Fruit fly (Drosophila melanogaster) whole organism, adult: ENCODE measurements around the gene nAChRbeta2.

ENCODE experiments used
- CG11617 ChIP-seq: fragments of 200-800 bp; sonication (Bioruptor generic); optimal IDR thresholded peaks from 2 replicates; lab custom pipeline; 2017; ENCODE audit warnings: mild to moderate bottlenecking, missing biosample characterization, missing genetic modification reagents, missing genetic modification characterization
- CG12768 ChIP-seq: fragments of 200-800 bp; sonication (Bioruptor generic); optimal IDR thresholded peaks from 2 replicates; lab custom pipeline; 2017; ENCODE audit warnings: missing biosample characterization, missing genetic modification characterization, mild to moderate bottlenecking, moderate library complexity, missing genetic modification reagents
- CG14711 ChIP-seq: fragments of 200-800 bp; sonication (Bioruptor generic); optimal IDR thresholded peaks from 2 replicates; lab custom pipeline; 2018; ENCODE audit warnings: missing biosample characterization, mild to moderate bottlenecking, missing genetic modification characterization, moderate library complexity
- CG1620 ChIP-seq: fragments of 200-800 bp; sonication (Bioruptor generic); optimal IDR thresholded peaks from 2 replicates; lab custom pipeline; 2016; ENCODE audit warnings: missing biosample characterization, missing genetic modification characterization
- CG33017 ChIP-seq: fragments of 200-800 bp; sonication (Bioruptor generic); optimal IDR thresholded peaks from 2 replicates; lab custom pipeline; 2018; ENCODE audit warnings: missing biosample characterization, mild to moderate bottlenecking, missing genetic modification characterization, moderate library complexity
- CG5204 ChIP-seq: fragments of 200-800 bp; sonication (Bioruptor generic); optimal IDR thresholded peaks from 2 replicates; lab custom pipeline; 2016; ENCODE audit warnings: missing biosample characterization, missing genetic modification characterization
- CG7045 ChIP-seq: fragments of 200-800 bp; sonication (Bioruptor generic); optimal IDR thresholded peaks from 2 replicates; lab custom pipeline; 2017; ENCODE audit warnings: missing biosample characterization, mild to moderate bottlenecking, missing genetic modification characterization
- CG7101 ChIP-seq: fragments of 200-800 bp; sonication (Bioruptor generic); optimal IDR thresholded peaks from 2 replicates; lab custom pipeline; 2018; ENCODE audit warnings: missing biosample characterization, mild to moderate bottlenecking, missing genetic modification characterization, moderate library complexity
- Clk ChIP-seq: fragments of 200-800 bp; sonication (Bioruptor generic); optimal IDR thresholded peaks from 2 replicates; lab custom pipeline; 2017; ENCODE audit warnings: missing biosample characterization, missing genetic modification characterization
- Crg-1 ChIP-seq: fragments of 200-800 bp; sonication (Bioruptor generic); optimal IDR thresholded peaks from 2 replicates; lab custom pipeline; 2016; ENCODE audit warnings: missing biosample characterization, missing genetic modification characterization
- Hr96 ChIP-seq: fragments of 200-800 bp; sonication (Bioruptor generic); optimal IDR thresholded peaks from 2 replicates; lab custom pipeline; 2016; ENCODE audit warnings: missing biosample characterization, missing genetic modification characterization
- Mnt ChIP-seq: fragments of 200-800 bp; sonication (Bioruptor generic); optimal IDR thresholded peaks from 2 replicates; lab custom pipeline; 2016; ENCODE audit warnings: missing biosample characterization, mild to moderate bottlenecking, missing genetic modification characterization
- bab1 ChIP-seq: fragments of 200-800 bp; sonication (Bioruptor generic); optimal IDR thresholded peaks from 3 replicates; lab custom pipeline; 2019; ENCODE audit warnings: missing biosample characterization, mild to moderate bottlenecking, missing genetic modification characterization, moderate library complexity
- cic ChIP-seq: fragments of 200-800 bp; sonication (Bioruptor generic); optimal IDR thresholded peaks from 2 replicates; lab custom pipeline; 2017; ENCODE audit warnings: missing biosample characterization, mild to moderate bottlenecking, missing genetic modification characterization, moderate library complexity
- cnc ChIP-seq, 2 experiments: fragments of >200 bp; optimal IDR thresholded peaks; 2 replicates each; lab custom pipeline; 2017
- kay ChIP-seq: fragments of 200-800 bp; sonication (Bioruptor generic); peaks from one replicate; lab custom pipeline; 2016; ENCODE audit warnings: missing biosample characterization, missing genetic modification characterization, borderline replicate concordance
- ovo ChIP-seq: fragments of 200-800 bp; sonication (Bioruptor generic); optimal IDR thresholded peaks from 2 replicates; lab custom pipeline; 2016; ENCODE audit warnings: missing biosample characterization, missing genetic modification characterization
- pad ChIP-seq: fragments of 200-800 bp; sonication (Bioruptor generic); optimal IDR thresholded peaks from 3 replicates; lab custom pipeline; 2017; ENCODE audit warnings: missing biosample characterization, missing genetic modification characterization, mild to moderate bottlenecking, moderate library complexity, missing genetic modification reagents
- tj ChIP-seq: fragments of 200-800 bp; sonication (Bioruptor generic); optimal IDR thresholded peaks from 3 replicates; lab custom pipeline; 2017; ENCODE audit warnings: missing biosample characterization, mild to moderate bottlenecking, missing genetic modification characterization, moderate library complexity
- toe ChIP-seq: fragments of 200-800 bp; sonication (Bioruptor generic); optimal IDR thresholded peaks from 2 replicates; lab custom pipeline; 2016; ENCODE audit warnings: missing biosample characterization, missing genetic modification characterization

Gene nAChRbeta2

DNA sequence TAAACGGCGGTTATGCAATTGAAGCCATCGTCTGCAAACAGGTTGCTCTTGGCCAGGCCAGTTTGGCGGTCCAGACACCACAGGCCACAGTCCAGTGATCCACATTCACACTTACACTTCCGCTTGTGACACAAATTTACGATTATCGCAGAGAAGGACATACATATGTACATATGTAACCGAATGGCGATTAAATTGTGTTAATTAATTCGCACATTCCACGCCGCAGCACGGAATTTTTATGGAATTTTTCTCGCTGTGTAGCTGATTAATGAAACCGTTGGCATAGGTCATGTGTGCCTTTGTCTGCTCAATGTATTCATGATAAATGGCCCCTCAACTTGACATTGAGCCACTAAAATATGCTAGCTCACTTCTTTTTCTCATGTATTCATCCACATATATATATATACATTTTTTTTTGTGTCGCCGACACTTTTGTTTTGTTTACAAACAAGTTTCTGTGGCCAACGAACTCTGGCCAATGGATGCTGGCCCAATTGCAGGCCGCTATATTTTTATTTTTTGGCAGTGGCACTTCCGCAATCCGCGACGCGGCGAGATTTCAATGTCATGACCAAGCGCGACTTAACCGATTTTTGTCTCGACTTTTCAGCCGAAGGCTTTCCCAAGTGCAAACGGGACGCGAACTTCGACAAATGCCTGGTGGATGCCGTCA is 11.2 kb upstream of the nAChRbeta2 start:
- TF ChIP-seq CG14711 (tag; lab: Kevin White, UChicago) (no peak), Mnt (GFP tag; lab: Kevin White, UChicago) (no peak), pad (GFP tag; lab: Kevin White, UChicago) (no peak), kay (no peak), CG1620 (GFP tag; lab: Kevin White, UChicago) (no peak), CG5204 (GFP tag; lab: Kevin White, UChicago) (no peak), Clk (GFP tag; lab: Kevin White, UChicago) (no peak), bab1 (GFP tag; lab: Kevin White, UChicago) (no peak), Hr96 (no peak), tj (GFP tag; lab: Kevin White, UChicago) (no peak), toe (GFP tag; lab: Kevin White, UChicago) (no peak), ovo (no peak), cnc (optimal IDR thresholded peaks at IDR 0.05; lab: Kevin White, UChicago) (no peak), CG12768 (GFP tag; lab: Kevin White, UChicago) (no peak), CG11617 (no peak)

DNA sequence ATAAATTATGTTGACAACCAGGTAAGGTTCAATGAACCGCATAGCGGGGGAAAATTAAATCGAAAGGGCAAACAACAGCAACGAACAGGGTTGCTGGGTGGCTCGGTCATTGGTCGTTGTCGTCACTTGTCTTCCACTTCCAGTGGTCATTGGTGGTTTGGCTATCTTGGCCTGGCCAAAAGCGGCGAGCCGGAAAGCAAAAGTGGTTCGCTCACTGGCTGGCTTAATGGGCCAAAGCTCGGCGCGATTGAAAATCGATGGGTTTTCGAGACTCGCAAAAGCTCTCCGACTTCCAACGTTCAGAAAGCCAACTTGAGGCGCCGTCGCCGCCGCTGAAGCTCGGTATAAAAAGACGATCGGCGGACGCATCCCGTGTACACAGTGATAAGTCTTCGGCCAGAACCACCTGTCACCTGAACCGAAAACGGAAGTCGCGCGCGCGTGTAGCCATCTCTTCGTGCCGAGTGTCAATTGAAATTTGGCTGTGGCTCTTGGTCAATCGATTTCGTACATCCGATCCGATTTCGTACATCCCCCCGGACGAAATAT is 9.6 kb upstream of the nAChRbeta2 start, which contains the start of gene Jhbp12:
Jhbp12 (plus strand) TSS at position 369 of the 549 bp plus-strand sequence.
- TF ChIP-seq tj (GFP tag; lab: Kevin White, UChicago), result no peak
- TF ChIP-seq CG12768 (GFP tag; lab: Kevin White, UChicago), result no peak
- no peak for TF ChIP-seq Hr96
- TF ChIP-seq cic, result no peak
- no peak for TF ChIP-seq cnc (optimal IDR thresholded peaks at IDR 0.05; lab: Kevin White, UChicago)
- no peak for TF ChIP-seq CG7101 (tag; lab: Kevin White, UChicago)
- TF ChIP-seq bab1 (GFP tag; lab: Kevin White, UChicago), result no peak
- no peak for TF ChIP-seq CG1620 (GFP tag; lab: Kevin White, UChicago)
- TF ChIP-seq CG11617, result no peak
- no peak for TF ChIP-seq ovo
- no peak for TF ChIP-seq CG14711 (tag; lab: Kevin White, UChicago)

DNA sequence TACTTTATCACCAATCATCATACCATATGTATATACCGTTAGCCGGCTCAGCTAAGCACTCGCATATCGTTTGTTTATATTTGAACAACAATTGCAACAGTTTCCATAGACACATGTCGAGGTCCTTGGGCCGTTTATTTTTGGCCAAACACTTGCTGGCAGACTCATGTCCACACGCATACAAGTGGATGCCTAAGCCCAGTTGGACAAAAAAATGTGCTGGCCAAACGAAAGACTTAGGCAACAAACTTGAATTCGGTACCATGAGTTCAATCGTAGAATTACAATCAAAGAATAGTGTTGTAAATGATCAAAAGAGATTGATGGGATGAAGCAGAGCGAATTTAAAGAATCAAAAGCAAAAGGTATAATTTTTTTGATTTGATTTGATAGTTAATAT is 8.7 kb upstream of the nAChRbeta2 start, which contains the start of gene CG13622:
CG13622 (minus strand) TSS at position 101 of the 400 bp plus-strand sequence.
- TF ChIP-seq cic (no peak), Clk (GFP tag; lab: Kevin White, UChicago) (no peak), cnc (optimal IDR thresholded peaks at IDR 0.05; lab: Kevin White, UChicago) (no peak), kay (no peak), tj (GFP tag; lab: Kevin White, UChicago) (no peak), Mnt (GFP tag; lab: Kevin White, UChicago) (no peak), CG12768 (GFP tag; lab: Kevin White, UChicago) (no peak), CG33017 (no peak), pad (GFP tag; lab: Kevin White, UChicago) (no peak), CG5204 (GFP tag; lab: Kevin White, UChicago) (no peak), CG1620 (GFP tag; lab: Kevin White, UChicago) (no peak), CG14711 (tag; lab: Kevin White, UChicago) (no peak), CG7045 (GFP tag; lab: Kevin White, UChicago) (no peak), CG11617 (no peak), Hr96 (no peak), Crg-1 (no peak), CG7101 (tag; lab: Kevin White, UChicago) (no peak)

DNA sequence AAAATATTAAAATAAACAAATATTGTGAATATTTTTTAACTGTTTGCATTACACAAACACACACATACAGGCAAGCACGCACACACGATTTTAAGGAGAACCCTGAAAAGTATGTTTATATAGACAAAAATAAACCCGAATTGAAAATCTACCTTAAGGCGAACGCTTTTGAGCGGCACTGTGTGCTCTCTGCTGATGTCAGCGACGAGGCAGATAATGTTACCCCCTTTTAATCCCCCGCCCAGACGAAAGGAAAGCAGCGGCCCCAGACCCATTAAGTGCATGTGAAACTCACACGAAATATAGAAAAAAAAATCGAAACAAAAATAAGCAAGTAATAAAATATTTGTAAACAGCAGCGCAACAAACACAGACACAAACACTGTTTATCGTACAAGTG is 6.4 kb upstream of the nAChRbeta2 start:
- TF ChIP-seq Mnt (GFP tag; lab: Kevin White, UChicago), result no peak
- TF ChIP-seq CG12768 (GFP tag; lab: Kevin White, UChicago), result no peak
- no peak for TF ChIP-seq CG33017
- TF ChIP-seq CG7045 (GFP tag; lab: Kevin White, UChicago), result no peak
- no peak for TF ChIP-seq Crg-1
- no peak for TF ChIP-seq CG7101 (tag; lab: Kevin White, UChicago)
- TF ChIP-seq CG14711 (tag; lab: Kevin White, UChicago), result no peak
- peak; percentile 50 for TF ChIP-seq tj (GFP tag; lab: Kevin White, UChicago)
- no peak for TF ChIP-seq CG5204 (GFP tag; lab: Kevin White, UChicago)
- TF ChIP-seq ovo, result no peak
- TF ChIP-seq bab1 (GFP tag; lab: Kevin White, UChicago), result no peak
- no peak for TF ChIP-seq pad (GFP tag; lab: Kevin White, UChicago)
- peak; percentile 20 for TF ChIP-seq kay
- no peak for TF ChIP-seq cnc (optimal IDR thresholded peaks at IDR 0.05; lab: Kevin White, UChicago)
- TF ChIP-seq CG1620 (GFP tag; lab: Kevin White, UChicago), result no peak
- no peak for TF ChIP-seq Hr96
- no peak for TF ChIP-seq toe (GFP tag; lab: Kevin White, UChicago)
- TF ChIP-seq cic, result peak; percentile 54
- no peak for TF ChIP-seq Clk (GFP tag; lab: Kevin White, UChicago)

DNA sequence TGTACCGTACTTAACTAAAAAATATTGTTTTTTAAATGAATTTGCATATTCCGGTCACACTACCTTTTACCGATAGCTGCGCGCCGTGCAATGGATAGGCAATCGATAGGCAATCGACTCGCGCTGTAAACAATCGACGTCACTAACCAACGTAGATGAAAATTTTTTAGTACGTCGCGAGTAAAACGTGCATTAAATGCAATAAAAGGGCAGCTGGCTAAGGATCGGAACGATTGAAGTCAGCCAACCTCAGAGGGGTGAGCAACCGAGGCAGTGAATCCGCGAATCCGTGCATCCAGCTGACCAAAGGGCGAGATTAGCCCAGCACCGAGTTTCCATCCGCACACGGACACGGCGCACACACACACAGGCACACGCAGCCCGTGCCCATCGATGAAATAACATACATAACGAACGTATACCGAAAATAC is 3.3 kb upstream of the nAChRbeta2 start, which contains the start of gene Pp1alpha-96A:
Pp1alpha-96A (plus strand) TSS at position 121 of the 431 bp plus-strand sequence.
- no peak for TF ChIP-seq cnc (optimal IDR thresholded peaks at IDR 0.05; lab: Kevin White, UChicago)
- TF ChIP-seq CG12768 (GFP tag; lab: Kevin White, UChicago), result no peak
- TF ChIP-seq Mnt (GFP tag; lab: Kevin White, UChicago), result peak; percentile 35
- peak; percentile 46 for TF ChIP-seq bab1 (GFP tag; lab: Kevin White, UChicago)
- TF ChIP-seq ovo, result peak; percentile 19
- peak; percentile 17 for TF ChIP-seq CG1620 (GFP tag; lab: Kevin White, UChicago)
- no peak for TF ChIP-seq CG11617
- no peak for TF ChIP-seq CG14711 (tag; lab: Kevin White, UChicago)
- TF ChIP-seq CG33017, result no peak
- TF ChIP-seq Hr96, result peak; percentile 35
- TF ChIP-seq tj (GFP tag; lab: Kevin White, UChicago), result no peak
- TF ChIP-seq cic, result peak; percentile 60
- no peak for TF ChIP-seq CG5204 (GFP tag; lab: Kevin White, UChicago)
- TF ChIP-seq toe (GFP tag; lab: Kevin White, UChicago), result peak; percentile 10
- no peak for TF ChIP-seq Clk (GFP tag; lab: Kevin White, UChicago)
